Worm (Caenorhabditis elegans): ENCODE measurements around the gene C17H12.12.
A peak's percentile ranks its signal among the peaks of the same experiment; 100 is the strongest.

The C17H12.12 gene

DNA sequence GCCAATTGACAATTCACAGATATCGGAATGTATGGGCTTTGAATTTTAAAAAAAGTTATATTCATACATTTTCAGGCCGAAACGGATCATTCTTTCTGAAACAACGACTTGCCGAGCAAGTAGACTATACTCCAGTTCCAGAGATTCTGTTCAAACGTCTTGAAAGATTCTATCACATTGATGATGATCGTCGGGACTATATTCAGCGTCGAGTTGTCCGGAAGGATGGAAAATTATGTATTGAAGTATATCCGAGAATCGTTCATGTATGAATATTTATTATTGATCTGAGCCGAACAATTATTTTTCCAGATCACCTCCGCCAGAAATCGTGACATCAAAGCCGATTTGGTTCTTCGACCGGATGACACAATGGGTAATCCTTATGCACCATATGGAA lies 38.1 kb upstream of the C17H12.12 start:
- TF ChIP-seq ceh-82 (tag; optimal IDR thresholded peaks at IDR 0.05) (no peak), nhr-25 (tag; optimal IDR thresholded peaks at IDR 0.05) (no peak)

ce11 chrIV:6762416-6762815 lies 33.3 kb upstream of the C17H12.12 start, which contains the start of gene spd-3:
Gene spd-3 (plus strand): TSS chrIV:6762716.
- no peak for TF ChIP-seq zag-1 (tag; optimal IDR thresholded peaks at IDR 0.05)
- TF ChIP-seq R02D3.7 (tag; optimal IDR thresholded peaks at IDR 0.05) = no peak
- no peak for TF ChIP-seq ztf-11 (tag; optimal IDR thresholded peaks at IDR 0.05)
- TF ChIP-seq nhr-12 (tag; optimal IDR thresholded peaks at IDR 0.05) = no peak
- TF ChIP-seq elt-1 (tag; optimal IDR thresholded peaks at IDR 0.05) = no peak

DNA sequence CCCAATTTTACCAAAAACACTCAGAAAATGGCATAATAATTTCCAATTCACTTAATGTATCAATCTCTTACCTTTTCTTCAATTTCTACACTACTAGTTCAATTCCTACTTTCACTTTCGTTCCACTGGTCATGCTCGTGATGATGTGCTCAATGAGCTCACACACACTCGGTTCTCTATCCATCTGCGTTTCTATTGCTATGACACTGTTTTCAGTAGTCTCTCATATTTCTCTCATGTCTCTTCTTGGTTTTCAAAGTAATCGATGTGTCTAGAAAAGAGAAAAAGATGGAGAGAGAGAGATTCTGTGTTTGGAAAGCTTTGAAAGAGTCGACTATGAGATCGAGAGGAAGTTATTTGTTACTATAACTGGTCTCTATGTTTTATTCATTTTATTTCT lies 28.5 kb upstream of the C17H12.12 start:
- TF ChIP-seq pqm-1 (tag; optimal IDR thresholded peaks at IDR 0.05) (peak; percentile 65), elt-2 (tag; optimal IDR thresholded peaks at IDR 0.05) (peak; percentile 49), tbx-2 (tag; optimal IDR thresholded peaks at IDR 0.05) (no peak), ceh-82 (tag; optimal IDR thresholded peaks at IDR 0.05) (no peak), jun-1 (tag; optimal IDR thresholded peaks at IDR 0.05) (peak; percentile 61), nfya-1 (tag; optimal IDR thresholded peaks at IDR 0.05; ENCODE audit: insufficient read depth) (peak; percentile 80), egl-5 (tag; optimal IDR thresholded peaks at IDR 0.05) (peak; percentile 43), skn-1 (tag; optimal IDR thresholded peaks at IDR 0.05) (peak; percentile 65), fkh-10 (GFP tag; optimal IDR thresholded peaks at IDR 0.05) (peak; percentile 35), ceh-28 (tag; optimal IDR thresholded peaks at IDR 0.05) (peak; percentile 78), pha-4 (tag; optimal IDR thresholded peaks at IDR 0.05) (peak; percentile 74), lin-39 (tag; optimal IDR thresholded peaks at IDR 0.05) (peak; percentile 29), aly-2 (tag; optimal IDR thresholded peaks at IDR 0.05) (no peak), lin-15B (tag; optimal IDR thresholded peaks at IDR 0.05) (peak; percentile 44), hmg-11 (tag; optimal IDR thresholded peaks at IDR 0.05) (peak; percentile 53)

DNA sequence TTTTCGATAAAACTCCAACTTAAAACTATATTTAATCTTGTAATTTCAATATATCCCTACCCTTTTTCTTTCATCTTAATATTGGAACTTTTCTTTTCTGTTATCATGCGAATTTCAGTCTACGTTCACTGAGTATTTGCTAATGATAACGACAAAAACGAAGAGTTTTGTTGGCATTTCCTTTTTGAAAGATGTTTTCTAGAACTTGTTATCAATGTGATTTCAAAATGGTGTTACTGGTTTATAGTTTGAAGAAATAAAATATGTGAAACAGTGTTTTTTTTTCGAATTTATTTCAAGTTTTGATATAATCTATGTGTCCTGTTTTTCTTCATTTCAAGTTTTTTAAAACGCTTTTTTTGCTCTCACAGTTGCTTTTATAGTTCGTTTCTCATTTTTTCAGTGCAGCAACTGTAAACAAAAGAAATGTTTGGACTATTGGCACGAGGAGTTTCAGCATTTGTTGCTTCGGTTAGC lies 25.3 kb upstream of the C17H12.12 start, which contains the start of gene anat-1:
TSS of gene anat-1 (plus strand) at position 427 of the 477 bp plus-strand sequence.
- no peak for TF ChIP-seq fkh-10 (GFP tag; optimal IDR thresholded peaks at IDR 0.05)
- TF ChIP-seq sea-2 (GFP tag; optimal IDR thresholded peaks at IDR 0.05) = no peak
- no peak for TF ChIP-seq fos-1 (tag; optimal IDR thresholded peaks at IDR 0.05)
- peak; percentile 51 for TF ChIP-seq elt-2 (tag; optimal IDR thresholded peaks at IDR 0.05)

- no peak for TF ChIP-seq mdl-1 (tag; optimal IDR thresholded peaks at IDR 0.05)
- TF ChIP-seq pqm-1 (tag; optimal IDR thresholded peaks at IDR 0.05) = peak; percentile 77
- TF ChIP-seq ceh-9 (tag; optimal IDR thresholded peaks at IDR 0.05) = no peak
- TF ChIP-seq elt-2 (tag; optimal IDR thresholded peaks at IDR 0.05) = peak; percentile 67
- peak; percentile 12 for TF ChIP-seq ceh-28 (tag; optimal IDR thresholded peaks at IDR 0.05)
- no peak for TF ChIP-seq fos-1 (tag; optimal IDR thresholded peaks at IDR 0.05)
- TF ChIP-seq pha-4 (tag; optimal IDR thresholded peaks at IDR 0.05) = peak; percentile 45
Measured at ce11 chrIV:6771556-6771955, 24.2 kb upstream of the C17H12.12 start.

- TF ChIP-seq pha-4 (tag; optimal IDR thresholded peaks at IDR 0.05) = peak; percentile 57
- no peak for TF ChIP-seq nhr-23 (tag; optimal IDR thresholded peaks at IDR 0.05)
Measured at ce11 chrIV:6777156-6777555, 18.6 kb upstream of the C17H12.12 start.

ce11 chrIV:6785151-6785550 lies 10.6 kb upstream of the C17H12.12 start, which contains the start of gene dyci-1:
Gene dyci-1 (minus strand): TSS chrIV:6785272.
- TF ChIP-seq nfya-1 (tag; optimal IDR thresholded peaks at IDR 0.05; ENCODE audit: insufficient read depth) = peak; percentile 32
- no peak for TF ChIP-seq egl-27 (tag; optimal IDR thresholded peaks at IDR 0.05)
- no peak for TF ChIP-seq ztf-4 (tag; optimal IDR thresholded peaks at IDR 0.05)
- TF ChIP-seq snpc-4 (tag; optimal IDR thresholded peaks at IDR 0.05) = peak; percentile 13
- peak; percentile 30 for TF ChIP-seq nhr-25 (tag; optimal IDR thresholded peaks at IDR 0.05)
- peak; percentile 17 for TF ChIP-seq ceh-28 (tag; optimal IDR thresholded peaks at IDR 0.05)
- no peak for TF ChIP-seq aly-2 (tag; optimal IDR thresholded peaks at IDR 0.05)
- TF ChIP-seq lin-15B (tag; optimal IDR thresholded peaks at IDR 0.05) = peak; percentile 30
- peak; percentile 87 for TF ChIP-seq pha-4 (tag; optimal IDR thresholded peaks at IDR 0.05)
- peak; percentile 22 for TF ChIP-seq elt-2 (tag; optimal IDR thresholded peaks at IDR 0.05)

Data from whole organism, L3 larva.